Worm (Caenorhabditis elegans): ENCODE results near the gene ssup-72.
A peak's percentile ranks its signal among the peaks of the same experiment; 100 is the strongest.

ssup-72 gene

DNA sequence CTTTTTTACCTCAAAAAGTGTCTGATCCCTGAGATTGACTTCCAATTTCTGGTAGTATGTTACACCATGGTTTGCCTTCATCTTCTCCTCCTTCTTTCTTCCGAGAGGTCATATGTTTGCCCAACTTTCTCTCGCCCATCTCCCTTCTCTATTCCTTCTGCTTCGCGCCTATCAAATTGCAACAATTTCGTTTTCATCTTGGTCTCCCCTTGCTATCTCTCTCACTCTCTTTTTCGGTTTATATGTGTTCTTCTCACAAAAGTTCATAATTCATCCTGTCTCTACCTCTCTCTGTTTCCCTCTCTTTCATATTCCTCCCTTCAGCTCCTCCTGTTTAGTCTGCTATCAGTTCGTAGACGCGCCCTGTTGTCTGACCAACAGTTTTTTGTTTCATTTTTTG lies 50.3 kb downstream of the ssup-72 start (continued):
- TF ChIP-seq lin-15B (tag; optimal IDR thresholded peaks at IDR 0.05) (no peak), unc-86 (tag; optimal IDR thresholded peaks at IDR 0.05) (no peak), lin-39 (tag; optimal IDR thresholded peaks at IDR 0.05) (no peak), lsy-2 (tag; optimal IDR thresholded peaks at IDR 0.05) (peak in 1 of 2 experiments; percentile 62), egl-27 (tag; optimal IDR thresholded peaks at IDR 0.05) (no peak), irx-1 (tag; optimal IDR thresholded peaks at IDR 0.05) (no peak), nhr-85 (tag) (peak; percentile 51), elt-3 (tag; optimal IDR thresholded peaks at IDR 0.05) (peak in 1 of 6 experiments; percentile 69), ceh-90 (tag; optimal IDR thresholded peaks at IDR 0.05) (no peak), lin-14 (GFP tag; optimal IDR thresholded peaks at IDR 0.05) (peak; percentile 76), ceh-82 (tag; optimal IDR thresholded peaks at IDR 0.05) (peak in 1 of 3 experiments; percentile 22), nhr-11 (tag; optimal IDR thresholded peaks at IDR 0.05) (no peak), nhr-47 (tag; optimal IDR thresholded peaks at IDR 0.05) (no peak), mdl-1 (tag; optimal IDR thresholded peaks at IDR 0.05) (peak in 1 of 2 experiments; percentile 16), hlh-17 (GFP tag; optimal IDR thresholded peaks at IDR 0.05; ENCODE audit: borderline replicate concordance) (no peak), nhr-90 (tag; optimal IDR thresholded peaks at IDR 0.05; ENCODE audit: poor library complexity) (no peak), nhr-20 (tag; optimal IDR thresholded peaks at IDR 0.05) (peak; percentile 60), nhr-77 (tag; optimal IDR thresholded peaks at IDR 0.05) (no peak), hpl-2 (GFP tag; optimal IDR thresholded peaks at IDR 0.05) (no peak), vab-15 (tag; optimal IDR thresholded peaks at IDR 0.05) (no peak), tbx-2 (tag; optimal IDR thresholded peaks at IDR 0.05) (peak; percentile 25), aha-1 (tag; optimal IDR thresholded peaks at IDR 0.05) (no peak), C04F5.9 (tag; optimal IDR thresholded peaks at IDR 0.05) (no peak), lir-3 (tag; optimal IDR thresholded peaks at IDR 0.05; ENCODE audit: poor library complexity) (peak; percentile 10), efl-1 (optimal IDR thresholded peaks at IDR 0.05) (no peak), efl-1 (GFP tag; optimal IDR thresholded peaks at IDR 0.05 in 1 of 2) (peak in 1 of 2 experiments; percentile 91), nhr-84 (tag; optimal IDR thresholded peaks at IDR 0.05) (no peak), rnt-1 (tag; optimal IDR thresholded peaks at IDR 0.05) (peak; percentile 35), pag-3 (tag; optimal IDR thresholded peaks at IDR 0.05; ENCODE audit: borderline replicate concordance, insufficient read depth) (no peak), lin-13 (GFP tag; optimal IDR thresholded peaks at IDR 0.05) (no peak)

DNA sequence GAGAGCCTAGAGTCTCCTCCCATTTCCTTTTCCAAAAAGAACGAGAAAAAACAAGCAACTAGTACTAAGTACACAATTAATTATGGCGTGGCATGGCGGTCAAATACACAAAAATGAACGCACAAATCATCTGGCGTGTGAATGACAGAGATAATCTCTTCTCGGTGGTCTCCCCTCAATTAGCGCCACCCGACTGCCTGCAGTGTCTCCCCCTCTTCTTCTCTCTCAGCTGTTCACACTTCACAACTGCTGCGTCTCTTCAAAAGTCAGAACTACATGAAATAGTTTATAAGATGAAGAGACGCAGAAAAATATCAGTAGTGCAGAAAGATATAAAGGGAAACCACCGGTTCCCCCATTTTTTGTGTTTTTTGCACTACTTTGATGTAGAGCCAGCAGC lies 51.0 kb downstream of the ssup-72 start:
- TF ChIP-seq pag-3 (tag; optimal IDR thresholded peaks at IDR 0.05; ENCODE audit: borderline replicate concordance, insufficient read depth) (no peak), lir-3 (tag; optimal IDR thresholded peaks at IDR 0.05; ENCODE audit: poor library complexity) (no peak), lin-13 (GFP tag; optimal IDR thresholded peaks at IDR 0.05) (peak; percentile 55), lin-39 (tag; optimal IDR thresholded peaks at IDR 0.05) (no peak), ces-1 (GFP tag; optimal IDR thresholded peaks at IDR 0.05) (no peak), grh-1 (GFP tag; IDR thresholded peaks at IDR 0.05) (no peak), ceh-82 (tag; optimal IDR thresholded peaks at IDR 0.05) (peak in 2 of 3 experiments; percentile 6 to 45), Y116A8C.19 (tag; optimal IDR thresholded peaks at IDR 0.05; ENCODE audit: borderline replicate concordance) (no peak), efl-1 (optimal IDR thresholded peaks at IDR 0.05) (peak; percentile 27 to 36), efl-1 (GFP tag; optimal IDR thresholded peaks at IDR 0.05 in 1 of 2) (peak in 1 of 2 experiments; percentile 60), fkh-4 (tag; optimal IDR thresholded peaks at IDR 0.05; ENCODE audit: borderline replicate concordance) (no peak), unc-30 (tag; optimal IDR thresholded peaks at IDR 0.05) (no peak), aly-2 (tag; optimal IDR thresholded peaks at IDR 0.05) (no peak), nhr-47 (tag; optimal IDR thresholded peaks at IDR 0.05) (peak; percentile 56), unc-130 (tag; optimal IDR thresholded peaks at IDR 0.05) (peak; percentile 26), C16A3.4 (tag; optimal IDR thresholded peaks at IDR 0.05) (no peak), hpl-2 (GFP tag; optimal IDR thresholded peaks at IDR 0.05) (no peak), zip-4 (GFP tag; optimal IDR thresholded peaks at IDR 0.05) (no peak), rnt-1 (tag; optimal IDR thresholded peaks at IDR 0.05) (peak; percentile 88), unc-86 (tag; optimal IDR thresholded peaks at IDR 0.05) (peak; percentile 10), nhr-28 (tag; optimal IDR thresholded peaks at IDR 0.05) (no peak), zag-1 (tag; optimal IDR thresholded peaks at IDR 0.05) (no peak), skn-1 (tag; optimal IDR thresholded peaks at IDR 0.05) (no peak), snu-23 (GFP tag; optimal IDR thresholded peaks at IDR 0.05) (peak; percentile 58), ceh-63 (GFP tag; optimal IDR thresholded peaks at IDR 0.05) (no peak), nhr-237 (tag; optimal IDR thresholded peaks at IDR 0.05) (no peak), jun-1 (tag; optimal IDR thresholded peaks at IDR 0.05) (no peak), nhr-90 (tag; optimal IDR thresholded peaks at IDR 0.05; ENCODE audit: poor library complexity) (peak; percentile 3), nhr-85 (tag) (peak; percentile 93), hlh-17 (GFP tag; optimal IDR thresholded peaks at IDR 0.05; ENCODE audit: borderline replicate concordance) (no peak), mef-2 (tag; optimal IDR thresholded peaks at IDR 0.05) (no peak), swsn-7 (tag; optimal IDR thresholded peaks at IDR 0.05) (peak; percentile 18), unc-62 (GFP tag; optimal IDR thresholded peaks at IDR 0.05) (no peak), dpl-1 (GFP tag; optimal IDR thresholded peaks at IDR 0.05) (peak; percentile 4 to 21 (median 16))
